Worm (Caenorhabditis elegans) whole organism, L3 larva: ENCODE data around the gene abu-10.

Experiments used
- jun-1 ChIP-seq: fragments of 150-350 bp; optimal IDR thresholded peaks from 2 replicates; lab custom pipeline; 2014; ENCODE audit warnings: missing biosample characterization, missing genetic modification reagents, missing genetic modification characterization
- nhr-237 ChIP-seq: fragments of 150-350 bp; optimal IDR thresholded peaks from 2 replicates; lab custom pipeline; 2014; ENCODE audit warnings: missing biosample characterization, missing genetic modification characterization

- TF ChIP-seq nhr-237: no peak
- TF ChIP-seq jun-1 (tag; lab: Kevin White, UChicago): peak; percentile 32
Measured at ce11 chrX:3818856-3819524, 21.0 kb downstream of the abu-10 start.
